Fruit fly (Drosophila melanogaster): ENCODE measurements around the gene CG6282.
A peak's percentile ranks its signal among the peaks of the same experiment; 100 is the strongest.

Gene CG6282

dm6 chr3L:8603880-8604692 lies at the start of gene CG6282, which contains the start of gene CG5989:
TSS of gene CG6282 (plus strand) at chr3L:8604657.
TSS of gene CG5989 (minus strand) at chr3L:8604149.
- TF ChIP-seq CTCF (optimal IDR thresholded peaks at IDR 0.05) (peak; percentile 31 to 56), CG8478 (optimal IDR thresholded peaks at IDR 0.05) (no peak)

dm6 chr3L:8557018-8557417 lies 47.4 kb upstream of the CG6282 start:
- TF ChIP-seq CG8478 (optimal IDR thresholded peaks at IDR 0.05) (no peak), CTCF (optimal IDR thresholded peaks at IDR 0.05) (no peak)

dm6 chr3L:8559754-8560328 lies 44.6 kb upstream of the CG6282 start:
- no peak for TF ChIP-seq CG8478 (optimal IDR thresholded peaks at IDR 0.05)
- TF ChIP-seq CTCF (optimal IDR thresholded peaks at IDR 0.05), result no peak

- TF ChIP-seq CTCF (optimal IDR thresholded peaks at IDR 0.05) (no peak), CG8478 (optimal IDR thresholded peaks at IDR 0.05) (no peak)
Measured at dm6 chr3L:8560637-8561036, 43.8 kb upstream of the CG6282 start.

dm6 chr3L:8575844-8576842 lies 28.3 kb upstream of the CG6282 start, which contains the start of the genes CG6638 and CG43078:
TSS of gene CG6638 (minus strand) at chr3L:8576078.
TSS of gene CG43078 (plus strand) at chr3L:8576808.
- no peak for TF ChIP-seq CG8478 (optimal IDR thresholded peaks at IDR 0.05)

dm6 chr3L:8578470-8578869 lies 26.0 kb upstream of the CG6282 start:
- TF ChIP-seq CG8478 (optimal IDR thresholded peaks at IDR 0.05), result no peak

dm6 chr3L:8579513-8579912 lies 24.9 kb upstream of the CG6282 start:
- TF ChIP-seq CTCF (optimal IDR thresholded peaks at IDR 0.05), result no peak
- TF ChIP-seq CG8478 (optimal IDR thresholded peaks at IDR 0.05), result no peak

dm6 chr3L:8580780-8581179 lies 23.7 kb upstream of the CG6282 start:
- TF ChIP-seq CTCF (optimal IDR thresholded peaks at IDR 0.05) (no peak), CG8478 (optimal IDR thresholded peaks at IDR 0.05) (no peak)

dm6 chr3L:8582105-8582707 lies 22.3 kb upstream of the CG6282 start:
- TF ChIP-seq CTCF (optimal IDR thresholded peaks at IDR 0.05) (no peak), CG8478 (optimal IDR thresholded peaks at IDR 0.05) (no peak)

- TF ChIP-seq CTCF (optimal IDR thresholded peaks at IDR 0.05) (no peak), CG8478 (optimal IDR thresholded peaks at IDR 0.05) (no peak)
Measured at dm6 chr3L:8584086-8584485, 20.4 kb upstream of the CG6282 start.

dm6 chr3L:8600752-8601433 lies 3.6 kb upstream of the CG6282 start, which contains the start of the genes Nelf-E and RpL14:
TSS of gene Nelf-E (minus strand) at chr3L:8600879.
TSS of gene RpL14 (plus strand) at chr3L:8601006.
- TF ChIP-seq CTCF (optimal IDR thresholded peaks at IDR 0.05) (peak; percentile 26 to 28), CG8478 (optimal IDR thresholded peaks at IDR 0.05) (no peak)

- no peak for TF ChIP-seq CG8478 (optimal IDR thresholded peaks at IDR 0.05)
- no peak for TF ChIP-seq CTCF (optimal IDR thresholded peaks at IDR 0.05)
Measured at dm6 chr3L:8607449-8607848, 3.0 kb downstream of the CG6282 start.

- TF ChIP-seq CTCF (optimal IDR thresholded peaks at IDR 0.05) (no peak), CG8478 (optimal IDR thresholded peaks at IDR 0.05) (no peak)
Measured at dm6 chr3L:8616935-8617334, 12.5 kb downstream of the CG6282 start, which contains the start of gene S-Lap1. TSS of gene S-Lap1 (plus strand) at chr3L:8617235.

dm6 chr3L:8619588-8619987 lies 15.1 kb downstream of the CG6282 start, which contains the start of gene S-Lap2:
TSS of gene S-Lap2 (plus strand) at chr3L:8619888.
- no peak for TF ChIP-seq CG8478 (optimal IDR thresholded peaks at IDR 0.05)
- no peak for TF ChIP-seq CTCF (optimal IDR thresholded peaks at IDR 0.05)

Data from S2 (cell line).